Fruit fly (Drosophila melanogaster): ENCODE measurements around the gene tant.

tant gene

dm6 chr3L:6105435-6105834, 50.5 kb downstream of the tant start:
- no peak for TF ChIP-seq CG17801 (GFP tag; optimal IDR thresholded peaks at IDR 0.05; ENCODE audit: partially characterized antibody)
